Worm (Caenorhabditis elegans) whole organism, late embryonic: Measurements from ENCODE around the gene str-52.

Experiments
- C08G9.2 ChIP-seq: sonication (generic microtip); optimal IDR thresholded peaks from 2 replicates; lab custom pipeline; 2016; ENCODE audit warnings: mild to moderate bottlenecking, missing genetic modification characterization, moderate library complexity, missing compliant biosample characterization
- C38D4.7 ChIP-seq: fragments of 200-800 bp; sonication (Bioruptor generic); optimal IDR thresholded peaks from 2 replicates; lab custom pipeline; 2018; ENCODE audit warnings: mild to moderate bottlenecking, missing genetic modification characterization, moderate library complexity, missing compliant biosample characterization
- F13H6.1 ChIP-seq: sonication (generic microtip); optimal IDR thresholded peaks from 2 replicates; lab custom pipeline; 2016; ENCODE audit warnings: missing genetic modification characterization, missing compliant biosample characterization
- K02D7.2 ChIP-seq: sonication (generic microtip); optimal IDR thresholded peaks from 2 replicates; lab custom pipeline; 2017; ENCODE audit warnings: mild to moderate bottlenecking, missing genetic modification characterization, missing compliant biosample characterization
- K09A11.1 ChIP-seq: sonication (generic microtip); optimal IDR thresholded peaks from 2 replicates; lab custom pipeline; 2017; ENCODE audit warnings: antibody characterized with exemption, mild to moderate bottlenecking, missing genetic modification characterization, missing compliant biosample characterization; ENCODE audit not compliant: insufficient read depth
- T23F11.4 ChIP-seq: fragments of 200-800 bp; sonication (Bioruptor generic); optimal IDR thresholded peaks from 2 replicates; lab custom pipeline; 2018; ENCODE audit warnings: mild to moderate bottlenecking, missing genetic modification characterization, missing compliant biosample characterization
- Y22D7AL.16 ChIP-seq: sonication (generic microtip); optimal IDR thresholded peaks from 2 replicates; lab custom pipeline; 2016; ENCODE audit warnings: missing genetic modification characterization, missing compliant biosample characterization
- ahr-1 ChIP-seq: sonication (generic microtip); optimal IDR thresholded peaks from 2 replicates; lab custom pipeline; 2016; ENCODE audit warnings: missing genetic modification characterization, missing compliant biosample characterization
- ceh-14 ChIP-seq: sonication (generic microtip); optimal IDR thresholded peaks from 2 replicates; lab custom pipeline; 2016; ENCODE audit warnings: missing genotype, missing genetic modification characterization, missing compliant biosample characterization
- ceh-2 ChIP-seq: sonication (generic microtip); optimal IDR thresholded peaks from 2 replicates; lab custom pipeline; 2016; ENCODE audit warnings: missing genotype, missing genetic modification characterization, missing compliant biosample characterization
- ceh-22 ChIP-seq: sonication (generic microtip); optimal IDR thresholded peaks from 2 replicates; lab custom pipeline; 2017; ENCODE audit warnings: missing biosample characterization, missing genetic modification characterization
- ceh-24 ChIP-seq: sonication (generic microtip); optimal IDR thresholded peaks from 2 replicates; lab custom pipeline; 2016; ENCODE audit warnings: mild to moderate bottlenecking, missing genetic modification characterization, missing compliant biosample characterization
- ceh-30 ChIP-seq: fragments of 150-350 bp; optimal IDR thresholded peaks from 2 replicates; lab custom pipeline; 2014; ENCODE audit warnings: missing biosample characterization, missing genetic modification characterization
- ceh-31 ChIP-seq: sonication (generic microtip); optimal IDR thresholded peaks from 2 replicates; lab custom pipeline; 2016; ENCODE audit warnings: missing genetic modification characterization, missing compliant biosample characterization
- ceh-45 ChIP-seq: fragments of 200-800 bp; sonication (Bioruptor generic); IDR thresholded peaks from 2 replicates; pipeline ENCODE4 v1.3.6; 2022; ENCODE audit warnings: missing genetic modification reagents, missing genetic modification characterization, missing compliant biosample characterization
- ceh-48 ChIP-seq: sonication (generic microtip); optimal IDR thresholded peaks from 2 replicates; lab custom pipeline; 2016; ENCODE audit warnings: missing genetic modification characterization, inconsistent platforms, missing compliant biosample characterization
- ceh-9 ChIP-seq: sonication (generic microtip); optimal IDR thresholded peaks from 2 replicates; lab custom pipeline; 2016; ENCODE audit warnings: mild to moderate bottlenecking, missing genetic modification characterization, inconsistent platforms, missing compliant biosample characterization
- elt-2 ChIP-seq: sonication (generic microtip); optimal IDR thresholded peaks from 2 replicates; lab custom pipeline; 2016; ENCODE audit warnings: missing genetic modification reagents, missing genetic modification characterization, missing compliant biosample characterization
- elt-4 ChIP-seq: sonication (generic microtip); optimal IDR thresholded peaks from 2 replicates; lab custom pipeline; 2016; ENCODE audit warnings: missing genetic modification characterization, missing compliant biosample characterization
- eyg-1 ChIP-seq: sonication (generic microtip); optimal IDR thresholded peaks from 2 replicates; lab custom pipeline; 2016; ENCODE audit warnings: missing genotype, missing genetic modification characterization, missing compliant biosample characterization
- fax-1 ChIP-seq: sonication (generic microtip); optimal IDR thresholded peaks from 2 replicates; lab custom pipeline; 2016; ENCODE audit warnings: missing genotype, missing genetic modification characterization, missing compliant biosample characterization
- hlh-13 ChIP-seq: fragments of 200-800 bp; sonication (Bioruptor generic); optimal IDR thresholded peaks from 2 replicates; lab custom pipeline; 2018; ENCODE audit warnings: mild to moderate bottlenecking, missing genetic modification characterization, missing compliant biosample characterization
- hlh-30 ChIP-seq: sonication (generic microtip); optimal IDR thresholded peaks from 2 replicates; lab custom pipeline; 2017; ENCODE audit warnings: antibody characterized with exemption, missing genetic modification characterization, missing compliant biosample characterization; ENCODE audit not compliant: insufficient read depth
- hlh-6 ChIP-seq: sonication (generic microtip); optimal IDR thresholded peaks from 2 replicates; lab custom pipeline; 2016; ENCODE audit warnings: missing genotype, missing genetic modification characterization, missing compliant biosample characterization
- lim-6 ChIP-seq: sonication (generic microtip); optimal IDR thresholded peaks from 2 replicates; lab custom pipeline; 2016; ENCODE audit warnings: missing genetic modification characterization, missing compliant biosample characterization
- lin-11 ChIP-seq: fragments of 200-800 bp; sonication (Bioruptor generic); optimal IDR thresholded peaks from 2 replicates; lab custom pipeline; 2018; ENCODE audit warnings: mild to moderate bottlenecking, missing genetic modification characterization, missing compliant biosample characterization
- madf-2 ChIP-seq: sonication (generic microtip); optimal IDR thresholded peaks from 2 replicates; lab custom pipeline; 2017; ENCODE audit warnings: missing genetic modification characterization, missing compliant biosample characterization
- mec-3 ChIP-seq: sonication (generic microtip); optimal IDR thresholded peaks from 2 replicates; lab custom pipeline; 2016; ENCODE audit warnings: borderline replicate concordance, missing genetic modification characterization, missing compliant biosample characterization
- odd-2 ChIP-seq: sonication (generic microtip); optimal IDR thresholded peaks from 2 replicates; lab custom pipeline; 2017; ENCODE audit warnings: antibody characterized with exemption, mild to moderate bottlenecking, missing genetic modification characterization, missing compliant biosample characterization
- pag-3 ChIP-seq: sonication (generic microtip); optimal IDR thresholded peaks from 2 replicates; lab custom pipeline; 2016; ENCODE audit warnings: missing compliant biosample characterization, missing genetic modification characterization, borderline replicate concordance
- pat-9 ChIP-seq: fragments of 200-800 bp; sonication (Bioruptor generic); optimal IDR thresholded peaks from 2 replicates; lab custom pipeline; 2018; ENCODE audit warnings: mild to moderate bottlenecking, missing genetic modification characterization, moderate library complexity, missing compliant biosample characterization
- pax-1 ChIP-seq: fragments of 150-350 bp; optimal IDR thresholded peaks from 2 replicates; lab custom pipeline; 2014; ENCODE audit warnings: missing biosample characterization, missing genetic modification characterization
- pha-2 ChIP-seq: sonication (generic microtip); optimal IDR thresholded peaks from 2 replicates; lab custom pipeline; 2017; ENCODE audit warnings: mild to moderate bottlenecking, missing genetic modification characterization, missing compliant biosample characterization
- pha-4 ChIP-seq: fragments of 150-350 bp; optimal IDR thresholded peaks from 2 replicates; lab custom pipeline; 2018; ENCODE audit warnings: missing biosample characterization, missing genetic modification reagents, missing genetic modification characterization
- pqm-1 ChIP-seq: sonication (generic microtip); optimal IDR thresholded peaks from 2 replicates; lab custom pipeline; 2016; ENCODE audit warnings: missing genetic modification characterization, missing compliant biosample characterization
- ref-2 ChIP-seq: sonication (generic microtip); optimal IDR thresholded peaks from 2 replicates; lab custom pipeline; 2016; ENCODE audit warnings: missing genetic modification characterization, missing compliant biosample characterization
- rnt-1 ChIP-seq: sonication (generic microtip); optimal IDR thresholded peaks from 2 replicates; lab custom pipeline; 2016; ENCODE audit warnings: missing genetic modification characterization, missing compliant biosample characterization
- sdc-2 ChIP-seq: sonication (generic microtip); optimal IDR thresholded peaks from 2 replicates; lab custom pipeline; 2016; ENCODE audit warnings: missing genotype, missing genetic modification characterization, missing compliant biosample characterization
- sox-2 ChIP-seq: fragments of 200-800 bp; sonication (Bioruptor generic); IDR thresholded peaks from 2 replicates; pipeline ENCODE4 v1.3.6; 2022; ENCODE audit warnings: missing genetic modification reagents, missing genetic modification characterization, missing compliant biosample characterization
- sox-4 ChIP-seq: sonication (generic microtip); optimal IDR thresholded peaks from 2 replicates; lab custom pipeline; 2017; ENCODE audit warnings: mild to moderate bottlenecking, missing genetic modification characterization, inconsistent platforms, missing compliant biosample characterization
- tbx-2 ChIP-seq: sonication (generic microtip); optimal IDR thresholded peaks from 2 replicates; lab custom pipeline; 2016; ENCODE audit warnings: missing genetic modification characterization, missing compliant biosample characterization
- tbx-7 ChIP-seq: sonication (generic microtip); optimal IDR thresholded peaks from 2 replicates; lab custom pipeline; 2016; ENCODE audit warnings: missing genotype, missing genetic modification characterization, missing compliant biosample characterization
- ttx-3 ChIP-seq: sonication (generic microtip); optimal IDR thresholded peaks from 2 replicates; lab custom pipeline; 2016; ENCODE audit warnings: missing genetic modification reagents, missing genetic modification characterization, missing compliant biosample characterization
- unc-42 ChIP-seq: sonication (generic microtip); optimal IDR thresholded peaks from 2 replicates; lab custom pipeline; 2016; ENCODE audit warnings: missing genotype, missing genetic modification characterization, missing compliant biosample characterization
- unc-55 ChIP-seq: sonication (generic microtip); optimal IDR thresholded peaks from 2 replicates; lab custom pipeline; 2017; ENCODE audit warnings: missing biosample characterization, missing genetic modification reagents, missing genetic modification characterization
- zip-5 ChIP-seq: sonication (generic microtip); optimal IDR thresholded peaks from 2 replicates; lab custom pipeline; 2016; ENCODE audit warnings: missing genetic modification characterization, missing compliant biosample characterization
- ztf-16 ChIP-seq: sonication (generic microtip); optimal IDR thresholded peaks from 2 replicates; lab custom pipeline; 2017; ENCODE audit warnings: missing genetic modification characterization, missing compliant biosample characterization

The str-52 gene

DNA sequence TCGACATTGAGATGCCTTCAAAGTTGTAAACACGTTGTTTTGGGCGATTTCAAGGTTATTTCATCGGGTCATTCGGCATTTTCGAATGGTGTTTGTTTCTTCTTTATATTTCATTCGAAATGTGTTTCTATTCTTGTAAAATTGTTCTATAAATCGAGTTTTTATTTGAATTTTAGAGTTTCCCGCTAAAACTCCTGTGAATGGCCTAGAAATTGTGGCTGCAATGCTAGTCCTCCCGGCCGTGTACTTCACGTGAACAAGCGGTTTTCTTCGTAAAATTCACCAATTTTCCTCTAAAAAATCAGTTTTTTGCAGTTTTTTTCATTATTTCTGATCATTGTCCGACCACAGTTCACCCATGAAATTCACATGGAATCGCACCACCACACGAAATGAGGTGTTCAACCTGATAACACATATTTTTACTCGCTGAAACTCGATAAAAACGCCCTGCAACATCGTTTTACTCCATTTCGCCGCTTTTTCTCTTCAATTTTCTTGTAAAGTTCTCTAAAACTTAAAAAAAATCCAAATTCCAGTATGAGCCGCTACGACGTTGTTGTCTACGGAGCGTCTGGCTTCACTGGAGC lies 18.9 kb downstream of the str-52 start, which contains the start of gene ldp-1 (continued):
- no peak for TF ChIP-seq elt-2
- no peak for TF ChIP-seq sox-4 (tag; lab: Kevin White, UChicago)
- no peak for TF ChIP-seq pax-1 (tag; lab: Kevin White, UChicago)
- TF ChIP-seq ceh-24 (tag; lab: Kevin White, UChicago), result no peak
- no peak for TF ChIP-seq pha-2 (tag; lab: Kevin White, UChicago)
- no peak for TF ChIP-seq Y22D7AL.16
- no peak for TF ChIP-seq ceh-30 (tag; lab: Kevin White, UChicago)
- peak; percentile 89 for TF ChIP-seq ceh-31 (tag; lab: Kevin White, UChicago)
- TF ChIP-seq pag-3 (tag; lab: Kevin White, UChicago), result no peak
- TF ChIP-seq pqm-1 (tag; lab: Kevin White, UChicago), result no peak
- no peak for TF ChIP-seq ztf-16 (tag; lab: Kevin White, UChicago)
- no peak for TF ChIP-seq hlh-6 (tag; lab: Kevin White, UChicago)
- peak; percentile 7 for TF ChIP-seq ceh-14
- peak; percentile 48 for TF ChIP-seq zip-5
- no peak for TF ChIP-seq lim-6 (tag; lab: Kevin White, UChicago)
- TF ChIP-seq T23F11.4 (GFP tag; lab: Kevin White, UChicago), result no peak
- TF ChIP-seq ahr-1 (tag; lab: Kevin White, UChicago), result no peak
- no peak for TF ChIP-seq ceh-22 (tag; lab: Kevin White, UChicago)
- no peak for TF ChIP-seq sox-2
- TF ChIP-seq ttx-3 (tag; lab: Kevin White, UChicago), result no peak
- TF ChIP-seq fax-1 (tag; lab: Kevin White, UChicago), result peak; percentile 55
- TF ChIP-seq tbx-2 (tag; lab: Kevin White, UChicago), result peak; percentile 70
- no peak for TF ChIP-seq K09A11.1 (tag; lab: Kevin White, UChicago)
- TF ChIP-seq sdc-2 (tag; lab: Kevin White, UChicago), result no peak
- no peak for TF ChIP-seq pat-9 (tag; lab: Kevin White, UChicago)
- no peak for TF ChIP-seq elt-4 (tag; lab: Kevin White, UChicago)
- peak; percentile 76 for TF ChIP-seq tbx-7
- no peak for TF ChIP-seq K02D7.2 (tag; lab: Kevin White, UChicago)
- no peak for TF ChIP-seq hlh-30 (tag; lab: Kevin White, UChicago)
- TF ChIP-seq mec-3 (tag; lab: Kevin White, UChicago), result peak; percentile 69
- TF ChIP-seq C08G9.2 (tag; lab: Kevin White, UChicago), result peak; percentile 92

DNA sequence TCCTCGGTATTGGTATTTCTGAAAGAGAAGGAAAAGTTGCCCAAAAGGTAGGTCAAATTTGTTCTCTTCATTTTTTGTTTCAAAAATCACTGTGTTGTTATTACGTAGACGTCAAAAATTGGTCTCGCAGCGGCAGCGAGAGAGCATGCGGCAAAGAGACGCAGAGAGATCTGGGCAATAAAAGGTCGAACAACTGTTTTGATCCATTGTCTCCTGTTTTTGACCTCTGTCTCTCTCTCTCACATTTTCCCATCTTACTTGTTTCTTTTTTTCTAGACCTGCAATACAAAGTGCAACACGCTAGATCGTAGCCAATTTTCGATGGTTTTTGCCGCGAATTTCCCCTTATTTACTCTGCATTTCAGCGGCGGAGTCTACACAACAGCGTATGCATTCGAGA lies 19.4 kb downstream of the str-52 start:
- TF ChIP-seq pha-4 (tag; lab: Kevin White, UChicago) (no peak), C38D4.7 (GFP tag; lab: Kevin White, UChicago) (no peak), ceh-2 (no peak), lin-11 (tag; lab: Kevin White, UChicago) (no peak), sdc-2 (tag; lab: Kevin White, UChicago) (no peak), rnt-1 (tag; lab: Kevin White, UChicago) (no peak), ceh-48 (tag; lab: Kevin White, UChicago) (no peak), ceh-9 (tag; lab: Kevin White, UChicago) (no peak), eyg-1 (tag; lab: Kevin White, UChicago) (no peak)

DNA sequence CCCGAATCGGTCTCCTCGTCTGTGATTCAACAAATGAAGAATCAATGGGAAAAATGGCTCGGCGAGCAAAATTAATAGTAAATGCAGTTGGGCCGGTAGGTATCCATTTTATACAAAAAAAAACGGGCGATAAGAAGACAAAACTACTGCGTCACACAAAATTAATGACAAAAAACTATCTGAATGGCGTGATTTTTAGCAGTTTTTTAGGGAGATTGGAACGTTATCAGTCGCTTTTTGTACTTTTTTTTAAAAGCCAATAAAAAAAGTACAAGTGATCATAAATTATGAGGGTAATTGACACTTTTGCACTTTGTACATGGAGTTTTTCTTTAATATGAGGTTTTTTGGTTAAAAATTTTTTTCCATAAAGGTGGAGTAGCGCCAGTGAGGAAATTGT lies 22.8 kb downstream of the str-52 start:
- TF ChIP-seq unc-42 (tag; lab: Kevin White, UChicago) (no peak), odd-2 (tag; lab: Kevin White, UChicago) (no peak), elt-4 (tag; lab: Kevin White, UChicago) (no peak), lim-6 (tag; lab: Kevin White, UChicago) (no peak), ceh-24 (tag; lab: Kevin White, UChicago) (no peak), fax-1 (tag; lab: Kevin White, UChicago) (no peak), pha-4 (tag; lab: Kevin White, UChicago) (no peak), pha-2 (tag; lab: Kevin White, UChicago) (no peak), ref-2 (tag; lab: Kevin White, UChicago) (no peak), unc-55 (GFP tag; lab: Kevin White, UChicago) (no peak), hlh-13 (GFP tag; lab: Kevin White, UChicago) (no peak), pat-9 (tag; lab: Kevin White, UChicago) (no peak), ttx-3 (tag; lab: Kevin White, UChicago) (no peak), ceh-9 (tag; lab: Kevin White, UChicago) (no peak), tbx-2 (tag; lab: Kevin White, UChicago) (no peak), C38D4.7 (GFP tag; lab: Kevin White, UChicago) (no peak), F13H6.1 (tag; lab: Kevin White, UChicago) (no peak), hlh-30 (tag; lab: Kevin White, UChicago) (no peak), ceh-45 (GFP tag; lab: Robert Waterston, UW) (no peak), madf-2 (tag; lab: Kevin White, UChicago) (no peak)
